Worm (Caenorhabditis elegans) whole organism, L4 larva: Measurements from ENCODE around the gene cpt-2.

Experiments used
- T20F7.1 ChIP-seq: fragments of 200-800 bp; sonication (Bioruptor generic); optimal IDR thresholded peaks from 2 replicates; lab custom pipeline; 2018; ENCODE audit warnings: mild to moderate bottlenecking, missing genetic modification characterization, missing compliant biosample characterization
- T26A8.4 ChIP-seq: fragments of 200-800 bp; sonication (Bioruptor generic); IDR thresholded peaks from 2 replicates; pipeline ENCODE4 v1.3.6; 2022; ENCODE audit warnings: missing genetic modification characterization, missing compliant biosample characterization
- Y48G9A.11 ChIP-seq: fragments of 200-800 bp; sonication (Bioruptor generic); IDR thresholded peaks from 2 replicates; pipeline ENCODE4 v1.3.6; 2022; ENCODE audit warnings: missing genetic modification reagents, missing genetic modification characterization, missing compliant biosample characterization
- Y5F2A.4 ChIP-seq: fragments of 200-800 bp; sonication (Bioruptor generic); optimal IDR thresholded peaks from 2 replicates; lab custom pipeline; 2018; ENCODE audit warnings: mild to moderate bottlenecking, missing genetic modification characterization, missing compliant biosample characterization
- ZK337.2 ChIP-seq: fragments of 200-800 bp; sonication (Bioruptor generic); IDR thresholded peaks from 2 replicates; pipeline ENCODE4 v1.3.6; 2022; ENCODE audit warnings: missing genetic modification reagents, missing genetic modification characterization, missing compliant biosample characterization
- aha-1 ChIP-seq: fragments of 150-350 bp; peaks from one replicate; lab custom pipeline; 2014; ENCODE audit warnings: missing biosample characterization, missing genetic modification characterization
- arid-1 ChIP-seq: fragments of 200-800 bp; sonication (Bioruptor generic); conservative IDR thresholded peaks from 2 replicates; pipeline ENCODE4 v1.3.6; 2022; ENCODE audit warnings: missing genetic modification reagents, missing genetic modification characterization, missing compliant biosample characterization
- attf-4 ChIP-seq: sonication (generic microtip); optimal IDR thresholded peaks from 3 replicates; lab custom pipeline; 2017; ENCODE audit warnings: missing biosample characterization, missing genetic modification characterization
- ceh-32 ChIP-seq: sonication (generic microtip); optimal IDR thresholded peaks from 2 replicates; lab custom pipeline; 2016; ENCODE audit warnings: mild to moderate bottlenecking, missing genetic modification characterization, missing compliant biosample characterization; ENCODE audit not compliant: poor library complexity
- ceh-82 ChIP-seq: sonication (generic microtip); optimal IDR thresholded peaks from 2 replicates; lab custom pipeline; 2017; ENCODE audit warnings: missing biosample characterization, missing genetic modification characterization
- cey-2 ChIP-seq: sonication (generic microtip); optimal IDR thresholded peaks from 3 replicates; lab custom pipeline; 2017; ENCODE audit warnings: missing genetic modification characterization, mild to moderate bottlenecking, missing compliant biosample characterization, antibody characterized with exemption, borderline replicate concordance; ENCODE audit not compliant: insufficient read depth
- daf-16 ChIP-seq, 3 experiments: sonication (generic microtip); optimal IDR thresholded peaks; 2 replicates each; lab custom pipeline; 2016 to 2017; ENCODE audit warnings: missing genetic modification characterization in 3 of 3, missing genetic modification reagents in 3 of 3, mild to moderate bottlenecking in 2 of 3, missing compliant biosample characterization in 2 of 3, missing biosample characterization in 1 of 3, moderate library complexity in 1 of 3
- dmd-6 ChIP-seq: fragments of 200-800 bp; sonication (Bioruptor generic); IDR thresholded peaks from 2 replicates; pipeline ENCODE4 v1.3.6; 2022; ENCODE audit warnings: missing genetic modification reagents, missing genetic modification characterization, missing compliant biosample characterization
- dmd-9 ChIP-seq: fragments of 200-800 bp; sonication (Bioruptor generic); IDR thresholded peaks from 2 replicates; pipeline ENCODE4 v1.3.6; 2022; ENCODE audit warnings: missing genetic modification reagents, missing genetic modification characterization, missing compliant biosample characterization
- dve-1 ChIP-seq: sonication (generic microtip); optimal IDR thresholded peaks from 2 replicates; lab custom pipeline; 2017; ENCODE audit warnings: antibody characterized with exemption, mild to moderate bottlenecking, missing genetic modification characterization, missing compliant biosample characterization; ENCODE audit not compliant: insufficient read depth
- hif-1 ChIP-seq, 2 experiments: sonication (generic microtip); optimal IDR thresholded peaks; 2 replicates each; lab custom pipeline; 2016 to 2017; ENCODE audit warnings: missing compliant biosample characterization in 2 of 2, missing genetic modification characterization in 2 of 2, missing genetic modification reagents in 2 of 2, missing genotype in 2 of 2, mild to moderate bottlenecking in 1 of 2
- hlh-11 ChIP-seq: fragments of 200-800 bp; sonication (Bioruptor generic); optimal IDR thresholded peaks from 2 replicates; lab custom pipeline; 2018; ENCODE audit warnings: mild to moderate bottlenecking, missing genetic modification characterization, missing compliant biosample characterization
- hlh-30 ChIP-seq: sonication (generic microtip); optimal IDR thresholded peaks from 2 replicates; lab custom pipeline; 2017; ENCODE audit warnings: antibody characterized with exemption, mild to moderate bottlenecking, missing genetic modification characterization, missing compliant biosample characterization; ENCODE audit not compliant: insufficient read depth
- lin-1 ChIP-seq: fragments of 200-800 bp; sonication (Bioruptor generic); IDR thresholded peaks from 2 replicates; pipeline ENCODE4 v1.3.6; 2022; ENCODE audit warnings: missing genetic modification reagents, missing genetic modification characterization, missing compliant biosample characterization
- lin-13 ChIP-seq: fragments of 150-350 bp; optimal IDR thresholded peaks from 2 replicates; lab custom pipeline; 2014; ENCODE audit warnings: missing biosample characterization, missing genetic modification reagents, missing genetic modification characterization
- lir-3 ChIP-seq: sonication (generic microtip); optimal IDR thresholded peaks from 2 replicates; lab custom pipeline; 2016; ENCODE audit warnings: mild to moderate bottlenecking, missing genetic modification characterization, missing compliant biosample characterization
- mes-2 ChIP-seq: sonication (generic microtip); optimal IDR thresholded peaks from 2 replicates; lab custom pipeline; 2016; ENCODE audit warnings: missing genotype, mild to moderate bottlenecking, missing genetic modification characterization, missing compliant biosample characterization; ENCODE audit not compliant: poor library complexity, severe bottlenecking
- mxl-3 ChIP-seq: fragments of 200-800 bp; sonication (Bioruptor generic); optimal IDR thresholded peaks from 2 replicates; lab custom pipeline; 2018; ENCODE audit warnings: mild to moderate bottlenecking, missing genetic modification characterization, missing compliant biosample characterization
- nhr-28 ChIP-seq: fragments of 150-350 bp; optimal IDR thresholded peaks from 2 replicates; lab custom pipeline; 2014; ENCODE audit warnings: missing biosample characterization, missing genetic modification characterization
- pha-4 ChIP-seq, 2 experiments: fragments of 150-350 bp in 1 of 2; fragments of 200-800 bp in 1 of 2; sonication (Bioruptor generic) in 1 of 2; IDR thresholded peaks in 1 of 2; optimal IDR thresholded peaks in 1 of 2; 2 replicates each; pipeline versions ENCODE4 v1.3.6 to Lab custom; 2014 to 2022; ENCODE audit warnings: missing genetic modification characterization in 2 of 2, missing genetic modification reagents in 2 of 2, missing biosample characterization in 1 of 2, missing compliant biosample characterization in 1 of 2
- pqm-1 ChIP-seq: sonication (generic microtip); optimal IDR thresholded peaks from 2 replicates; lab custom pipeline; 2017; ENCODE audit warnings: missing biosample characterization, missing genetic modification characterization
- snpc-1.2 ChIP-seq: fragments of 200-800 bp; sonication (Bioruptor generic); IDR thresholded peaks from 2 replicates; pipeline ENCODE4 v1.3.6; 2022; ENCODE audit warnings: missing genetic modification reagents, missing genetic modification characterization, missing compliant biosample characterization
- tra-1 ChIP-seq: fragments of 200-800 bp; sonication (Bioruptor generic); IDR thresholded peaks from 2 replicates; pipeline ENCODE4 v1.3.6; 2022; ENCODE audit warnings: missing genetic modification reagents, missing genetic modification characterization, missing compliant biosample characterization
- unc-39 ChIP-seq: sonication (generic microtip); optimal IDR thresholded peaks from 2 replicates; lab custom pipeline; 2017; ENCODE audit warnings: missing biosample characterization, missing genetic modification characterization
- unc-62 ChIP-seq, 3 experiments: fragments of 150-350 bp in 1 of 3; sonication (generic microtip); optimal IDR thresholded peaks in 2 of 3; peaks in 1 of 3; 1 replicate in 1 of 3; 2 replicates in 2 of 3; lab custom pipeline; 2014 to 2017; ENCODE audit warnings: missing biosample characterization in 3 of 3, missing genetic modification characterization in 3 of 3, missing genetic modification reagents in 3 of 3, missing genotype in 1 of 3
- vab-7 ChIP-seq: fragments of 200-800 bp; sonication (Bioruptor generic); IDR thresholded peaks from 2 replicates; pipeline ENCODE4 v1.3.6; 2022; ENCODE audit warnings: missing genetic modification reagents, missing genetic modification characterization, missing compliant biosample characterization
- ztf-7 ChIP-seq: fragments of 150-350 bp; optimal IDR thresholded peaks from 2 replicates; lab custom pipeline; 2014; ENCODE audit warnings: missing biosample characterization, missing genetic modification characterization

Gene cpt-2

DNA sequence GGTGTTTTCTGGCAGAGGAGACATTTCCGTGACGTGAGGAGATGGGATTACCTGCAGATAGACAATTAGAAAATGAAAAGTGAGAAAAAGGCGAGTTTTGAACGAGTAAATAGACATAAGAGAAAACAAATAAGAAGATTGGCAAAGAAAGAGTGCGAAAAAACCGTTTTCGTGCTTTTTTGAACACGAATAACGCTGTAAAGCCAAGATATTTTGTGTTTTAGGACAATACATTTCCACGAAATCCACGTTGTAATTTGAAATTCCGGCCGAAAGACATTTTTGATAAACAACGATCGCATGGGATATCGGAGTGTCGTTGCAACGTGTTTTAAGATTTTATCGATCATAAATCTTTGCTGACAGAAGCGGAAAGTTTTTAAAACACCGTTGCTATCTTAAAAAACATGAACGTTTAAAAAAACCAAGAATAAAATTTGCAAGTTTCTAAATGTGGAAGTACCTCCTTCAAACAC, 31.4 kb downstream of the cpt-2 start, which contains the start of gene adk-1 (continued):
- TF ChIP-seq lir-3 (tag; lab: Kevin White, UChicago) (no peak), T26A8.4 (GFP tag; lab: Robert Waterston, UW) (no peak)

DNA sequence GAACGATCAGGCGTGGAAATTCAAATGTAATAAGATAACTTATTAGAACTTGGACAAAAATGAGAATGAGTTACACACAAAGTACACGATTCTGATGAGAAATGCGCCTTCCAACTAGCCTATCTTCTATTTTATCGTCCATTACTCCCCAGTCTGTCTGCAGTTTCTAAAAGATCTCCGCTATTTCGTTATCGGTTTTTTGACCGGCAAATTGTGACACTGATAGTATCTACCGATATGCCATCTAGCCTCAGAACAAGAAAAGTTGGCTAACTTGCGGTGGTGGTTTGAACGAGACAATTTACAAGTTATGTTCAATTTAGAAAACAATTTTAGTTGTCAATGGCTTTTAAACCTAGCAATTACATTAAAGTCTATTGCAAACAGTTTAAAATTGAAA, 32.1 kb downstream of the cpt-2 start:
- no peak for TF ChIP-seq hif-1 (tag; optimal IDR thresholded peaks at IDR 0.05; lab: Kevin White, UChicago)
- no peak for TF ChIP-seq attf-4 (tag; lab: Kevin White, UChicago)
- no peak for TF ChIP-seq vab-7 (GFP tag; lab: Robert Waterston, UW)
- TF ChIP-seq Y48G9A.11, result no peak
- TF ChIP-seq unc-62 (GFP tag; optimal IDR thresholded peaks at IDR 0.05 in 1 of 2; lab: Kevin White, UChicago), result peak in 1 of 2 experiments; percentile 96
- TF ChIP-seq unc-62 (tag; optimal IDR thresholded peaks at IDR 0.05; lab: Kevin White, UChicago), result no peak
- no peak for TF ChIP-seq ZK337.2 (GFP tag; lab: Robert Waterston, UW)
- TF ChIP-seq unc-39 (tag; lab: Kevin White, UChicago), result no peak
- TF ChIP-seq dmd-9 (GFP tag; lab: Robert Waterston, UW), result no peak
- peak; percentile 50 for TF ChIP-seq dve-1 (tag; lab: Kevin White, UChicago)
- TF ChIP-seq daf-16 (GFP tag; optimal IDR thresholded peaks at IDR 0.05; lab: Kevin White, UChicago), result no peak
- TF ChIP-seq daf-16 (tag; optimal IDR thresholded peaks at IDR 0.05; lab: Kevin White, UChicago), result peak; percentile 15
- TF ChIP-seq ceh-32, result no peak
- TF ChIP-seq nhr-28, result peak; percentile 87
- peak; percentile 95 for TF ChIP-seq pqm-1 (tag; lab: Kevin White, UChicago)
- no peak for TF ChIP-seq mes-2
- no peak for TF ChIP-seq ztf-7 (tag; lab: Kevin White, UChicago)
- TF ChIP-seq aha-1 (tag; lab: Kevin White, UChicago), result peak; percentile 86
- TF ChIP-seq mxl-3 (GFP tag; lab: Kevin White, UChicago), result peak; percentile 30
- TF ChIP-seq lin-1 (GFP tag; lab: Robert Waterston, UW), result 0 out of 2 replicates have a peak, but pooled peaks have one; percentile 8
- TF ChIP-seq pha-4 (GFP tag; IDR thresholded peaks at IDR 0.05; lab: Robert Waterston, UW), result no peak
- TF ChIP-seq pha-4 (tag; optimal IDR thresholded peaks at IDR 0.05; lab: Kevin White, UChicago), result no peak
- no peak for TF ChIP-seq Y5F2A.4 (GFP tag; lab: Kevin White, UChicago)
- peak; percentile 48 for TF ChIP-seq cey-2 (tag; lab: Kevin White, UChicago)
- no peak for TF ChIP-seq snpc-1.2 (GFP tag; lab: Robert Waterston, UW)
- TF ChIP-seq dmd-6, result peak; percentile 57
- 0 out of 2 replicates have a peak, but pooled peaks have one; percentile 30 for TF ChIP-seq tra-1 (GFP tag; lab: Robert Waterston, UW)
- no peak for TF ChIP-seq arid-1
- no peak for TF ChIP-seq hlh-30 (tag; lab: Kevin White, UChicago)
- TF ChIP-seq hlh-11 (tag; lab: Kevin White, UChicago), result peak; percentile 39

DNA sequence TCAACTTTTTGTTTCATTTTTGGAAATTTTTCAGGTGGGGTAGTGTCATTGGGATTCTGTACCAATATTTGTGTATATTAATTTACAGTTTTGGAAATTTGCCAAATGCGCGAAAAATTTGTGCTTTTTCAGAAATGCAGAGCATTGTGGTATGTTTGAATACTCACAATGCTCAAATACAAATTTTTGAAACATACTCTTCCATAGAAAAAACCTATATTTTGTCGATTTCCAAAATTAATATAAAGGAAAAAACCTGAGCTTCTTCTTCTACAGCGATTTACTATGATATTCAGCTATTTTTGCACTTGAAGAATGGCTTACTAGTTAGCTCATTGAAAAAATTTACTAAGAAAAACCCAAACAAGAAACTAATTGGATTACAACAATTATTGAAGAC, 33.5 kb downstream of the cpt-2 start:
- TF ChIP-seq aha-1 (tag; lab: Kevin White, UChicago) (peak; percentile 90), ceh-82 (tag; lab: Kevin White, UChicago) (no peak)

DNA sequence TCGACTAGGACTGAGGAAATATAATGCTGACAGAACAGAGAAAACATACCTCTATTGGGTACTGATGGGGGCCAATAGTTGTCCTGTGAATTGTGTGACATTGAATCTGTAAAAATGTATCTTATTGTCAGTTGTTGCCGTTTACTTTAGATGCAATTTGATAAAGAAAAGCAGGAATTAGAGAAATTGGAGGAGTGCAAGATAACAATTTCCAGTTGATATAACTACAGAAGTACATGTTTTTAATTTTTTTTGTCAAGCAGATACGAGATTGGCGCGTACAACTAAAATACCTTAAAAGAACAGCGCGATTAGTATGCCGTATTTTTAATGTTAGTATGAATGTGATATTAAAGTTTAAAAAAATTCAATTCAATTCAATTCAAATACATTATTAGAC, 38.6 kb downstream of the cpt-2 start, which contains the start of gene zip-6:
Gene zip-6, minus strand, starts transcription at position 101 of the 400 bp plus-strand sequence.
- no peak for TF ChIP-seq T20F7.1 (GFP tag; lab: Kevin White, UChicago)
- peak in 1 of 2 experiments; percentile 53 for TF ChIP-seq unc-62 (GFP tag; optimal IDR thresholded peaks at IDR 0.05 in 1 of 2; lab: Kevin White, UChicago)
- no peak for TF ChIP-seq unc-62 (tag; optimal IDR thresholded peaks at IDR 0.05; lab: Kevin White, UChicago)
- TF ChIP-seq lin-13 (GFP tag; lab: Kevin White, UChicago), result no peak
